Worm (Caenorhabditis elegans) whole organism, young adult: Measurements from ENCODE around the gene srd-32.
A peak's percentile ranks its signal among the peaks of the same experiment; 100 is the strongest.

Experiments used
- B0035.1 ChIP-seq: sonication (generic microtip); optimal IDR thresholded peaks from 2 replicates; lab custom pipeline; 2016; ENCODE audit warnings: missing genetic modification characterization, mild to moderate bottlenecking, missing compliant biosample characterization, missing genotype, missing genetic modification reagents
- B0261.1 ChIP-seq: sonication (generic microtip); optimal IDR thresholded peaks from 2 replicates; lab custom pipeline; 2016; ENCODE audit warnings: mild to moderate bottlenecking, missing genetic modification characterization, moderate library complexity, missing compliant biosample characterization
- F22D6.2 ChIP-seq: sonication (generic microtip); optimal IDR thresholded peaks from 2 replicates; lab custom pipeline; 2016; ENCODE audit warnings: mild to moderate bottlenecking, missing genetic modification characterization, missing compliant biosample characterization
- F33H1.4 ChIP-seq: fragments of 200-800 bp; sonication (Bioruptor generic); IDR thresholded peaks from 2 replicates; pipeline ENCODE4 v1.3.6; 2022; ENCODE audit warnings: missing genetic modification reagents, missing genetic modification characterization, missing compliant biosample characterization
- F39B2.1 ChIP-seq: fragments of 200-800 bp; sonication (Bioruptor generic); IDR thresholded peaks from 2 replicates; pipeline ENCODE4 v1.3.6; 2022; ENCODE audit warnings: missing genetic modification reagents, missing genetic modification characterization, missing compliant biosample characterization
- F49E8.2 ChIP-seq: sonication (generic microtip); optimal IDR thresholded peaks from 3 replicates; lab custom pipeline; 2017; ENCODE audit warnings: missing genetic modification characterization, mild to moderate bottlenecking, missing compliant biosample characterization, antibody characterized with exemption, moderate library complexity; ENCODE audit not compliant: insufficient read depth
- F55B11.4 ChIP-seq: sonication (generic microtip); optimal IDR thresholded peaks from 2 replicates; lab custom pipeline; 2016; ENCODE audit warnings: missing compliant biosample characterization, missing genetic modification characterization, borderline replicate concordance; ENCODE audit not compliant: insufficient read depth
- F57A8.1 ChIP-seq: fragments of 200-800 bp; sonication (Bioruptor generic); optimal IDR thresholded peaks from 2 replicates; lab custom pipeline; 2018; ENCODE audit warnings: mild to moderate bottlenecking, missing genetic modification characterization, moderate library complexity, missing compliant biosample characterization
- Y67H2A.10 ChIP-seq: fragments of 200-800 bp; sonication (Bioruptor generic); conservative IDR thresholded peaks from 2 replicates; pipeline ENCODE4 v1.3.6; 2022; ENCODE audit warnings: missing genetic modification reagents, missing genetic modification characterization, missing compliant biosample characterization
- aptf-3 ChIP-seq: fragments of 200-800 bp; sonication (Bioruptor generic); IDR thresholded peaks from 2 replicates; pipeline ENCODE4 v1.3.6; 2022; ENCODE audit warnings: missing genetic modification characterization, missing compliant biosample characterization
- atf-7 ChIP-seq: sonication (generic microtip); optimal IDR thresholded peaks from 2 replicates; lab custom pipeline; 2017; ENCODE audit warnings: mild to moderate bottlenecking, missing genetic modification characterization, missing compliant biosample characterization
- attf-6 ChIP-seq: fragments of 200-800 bp; sonication (Bioruptor generic); IDR thresholded peaks from 2 replicates; pipeline ENCODE4 v1.3.6; 2022; ENCODE audit warnings: missing genetic modification reagents, missing genetic modification characterization, missing compliant biosample characterization
- bed-1 ChIP-seq: fragments of 200-800 bp; sonication (Bioruptor generic); IDR thresholded peaks from 2 replicates; pipeline ENCODE4 v1.3.6; 2022; ENCODE audit warnings: missing genetic modification reagents, missing genetic modification characterization, missing compliant biosample characterization
- cebp-1 ChIP-seq, 2 experiments: fragments of 200-800 bp in 1 of 2; sonication (Bioruptor generic) in 1 of 2; sonication (generic microtip) in 1 of 2; IDR thresholded peaks in 1 of 2; optimal IDR thresholded peaks in 1 of 2; 2 replicates each; pipeline versions ENCODE4 v1.3.6 to Lab custom; 2017 to 2022; ENCODE audit warnings: missing compliant biosample characterization in 2 of 2, missing genetic modification characterization in 2 of 2, mild to moderate bottlenecking in 1 of 2, missing genetic modification reagents in 1 of 2, moderate library complexity in 1 of 2
- ceh-100 ChIP-seq: fragments of 200-800 bp; sonication (Bioruptor generic); IDR thresholded peaks from 2 replicates; pipeline ENCODE4 v1.3.6; 2022; ENCODE audit warnings: missing genetic modification reagents, missing genetic modification characterization, missing compliant biosample characterization
- ceh-79 ChIP-seq: sonication (generic microtip); optimal IDR thresholded peaks from 2 replicates; lab custom pipeline; 2017; ENCODE audit warnings: mild to moderate bottlenecking, missing genetic modification characterization, missing compliant biosample characterization
- chd-7 ChIP-seq: sonication (generic microtip); optimal IDR thresholded peaks from 2 replicates; lab custom pipeline; 2016; ENCODE audit warnings: mild to moderate bottlenecking, missing genetic modification characterization, moderate library complexity, missing compliant biosample characterization
- die-1 ChIP-seq: sonication (generic microtip); optimal IDR thresholded peaks from 2 replicates; lab custom pipeline; 2016; ENCODE audit warnings: missing genotype, mild to moderate bottlenecking, missing genetic modification characterization, missing compliant biosample characterization
- fkh-3 ChIP-seq: sonication (generic microtip); optimal IDR thresholded peaks from 2 replicates; lab custom pipeline; 2016; ENCODE audit warnings: mild to moderate bottlenecking, missing genetic modification characterization, missing compliant biosample characterization
- hlh-26 ChIP-seq: fragments of 200-800 bp; sonication (Bioruptor generic); conservative IDR thresholded peaks from 2 replicates; pipeline ENCODE4 v1.3.6; 2022; ENCODE audit warnings: missing genetic modification reagents, missing genetic modification characterization, missing compliant biosample characterization
- lag-1 ChIP-seq: fragments of 200-800 bp; sonication (Bioruptor generic); IDR thresholded peaks from 2 replicates; pipeline ENCODE4 v1.3.6; 2022; ENCODE audit warnings: missing genetic modification reagents, missing genetic modification characterization, missing compliant biosample characterization
- let-526 ChIP-seq: fragments of 200-800 bp; sonication (Bioruptor generic); IDR thresholded peaks from 2 replicates; pipeline ENCODE4 v1.3.6; 2022; ENCODE audit warnings: missing genetic modification reagents, missing genetic modification characterization, missing compliant biosample characterization
- lin-40 ChIP-seq: sonication (generic microtip); optimal IDR thresholded peaks from 2 replicates; lab custom pipeline; 2016; ENCODE audit warnings: missing genetic modification characterization, mild to moderate bottlenecking, missing compliant biosample characterization, missing genotype, missing genetic modification reagents
- lsy-27 ChIP-seq: sonication (generic microtip); optimal IDR thresholded peaks from 2 replicates; lab custom pipeline; 2017; ENCODE audit warnings: missing genetic modification characterization, mild to moderate bottlenecking, missing compliant biosample characterization, antibody characterized with exemption, missing genotype, borderline replicate concordance; ENCODE audit not compliant: insufficient read depth
- madf-10 ChIP-seq: sonication (generic microtip); optimal IDR thresholded peaks from 2 replicates; lab custom pipeline; 2016; ENCODE audit warnings: mild to moderate bottlenecking, missing genetic modification characterization, missing compliant biosample characterization
- madf-6 ChIP-seq: fragments of 200-800 bp; sonication (Bioruptor generic); IDR thresholded peaks from 2 replicates; pipeline ENCODE4 v1.3.6; 2022; ENCODE audit warnings: missing genetic modification reagents, missing genetic modification characterization, missing compliant biosample characterization
- mxl-1 ChIP-seq: sonication (generic microtip); optimal IDR thresholded peaks from 2 replicates; lab custom pipeline; 2016; ENCODE audit warnings: missing genetic modification characterization, missing compliant biosample characterization
- nhr-90 ChIP-seq: sonication (generic microtip); optimal IDR thresholded peaks from 2 replicates; lab custom pipeline; 2016; ENCODE audit warnings: missing genotype, mild to moderate bottlenecking, missing genetic modification characterization, missing compliant biosample characterization
- pbrm-1 ChIP-seq: fragments of 200-800 bp; sonication (Bioruptor generic); IDR thresholded peaks from 2 replicates; pipeline ENCODE4 v1.3.6; 2022; ENCODE audit warnings: missing genetic modification reagents, missing genetic modification characterization, missing compliant biosample characterization
- pha-4 ChIP-seq: fragments of 150-350 bp; sonication (generic microtip); optimal IDR thresholded peaks from 2 replicates; lab custom pipeline; 2014; ENCODE audit warnings: missing biosample characterization, missing genetic modification reagents, missing genetic modification characterization
- rpc-1 ChIP-seq, 2 experiments: fragments of 150-350 bp in 1 of 2; sonication (generic microtip) in 1 of 2; optimal IDR thresholded peaks; 2 replicates each; lab custom pipeline; 2014 to 2018; ENCODE audit warnings: missing biosample characterization in 1 of 2, missing genetic modification characterization in 1 of 2, missing genetic modification reagents in 1 of 2, missing genotype in 1 of 2
- snpc-1.3 ChIP-seq: sonication (generic microtip); optimal IDR thresholded peaks from 2 replicates; lab custom pipeline; 2017; ENCODE audit warnings: missing genetic modification characterization, mild to moderate bottlenecking, missing compliant biosample characterization, antibody characterized with exemption, moderate library complexity, missing genotype, missing genetic modification reagents; ENCODE audit not compliant: insufficient read depth
- sptf-2 ChIP-seq: fragments of 200-800 bp; sonication (Bioruptor generic); optimal IDR thresholded peaks from 2 replicates; lab custom pipeline; 2018; ENCODE audit warnings: mild to moderate bottlenecking, missing genetic modification characterization, missing compliant biosample characterization
- tbx-9 ChIP-seq: sonication (generic microtip); optimal IDR thresholded peaks from 2 replicates; lab custom pipeline; 2016; ENCODE audit warnings: borderline replicate concordance, missing genetic modification characterization, inconsistent platforms, missing compliant biosample characterization
- zfh-2 ChIP-seq: fragments of 200-800 bp; sonication (Bioruptor generic); conservative IDR thresholded peaks from 2 replicates; pipeline ENCODE4 v1.3.6; 2022; ENCODE audit warnings: missing genetic modification reagents, missing genetic modification characterization, missing compliant biosample characterization
- ztf-18 ChIP-seq: sonication (generic microtip); optimal IDR thresholded peaks from 2 replicates; lab custom pipeline; 2016; ENCODE audit warnings: missing genotype, mild to moderate bottlenecking, missing genetic modification characterization, missing compliant biosample characterization
- ztf-3 ChIP-seq: fragments of 200-800 bp; sonication (Bioruptor generic); optimal IDR thresholded peaks from 2 replicates; lab custom pipeline; 2018; ENCODE audit warnings: mild to moderate bottlenecking, missing genetic modification characterization, missing compliant biosample characterization

srd-32 gene

DNA sequence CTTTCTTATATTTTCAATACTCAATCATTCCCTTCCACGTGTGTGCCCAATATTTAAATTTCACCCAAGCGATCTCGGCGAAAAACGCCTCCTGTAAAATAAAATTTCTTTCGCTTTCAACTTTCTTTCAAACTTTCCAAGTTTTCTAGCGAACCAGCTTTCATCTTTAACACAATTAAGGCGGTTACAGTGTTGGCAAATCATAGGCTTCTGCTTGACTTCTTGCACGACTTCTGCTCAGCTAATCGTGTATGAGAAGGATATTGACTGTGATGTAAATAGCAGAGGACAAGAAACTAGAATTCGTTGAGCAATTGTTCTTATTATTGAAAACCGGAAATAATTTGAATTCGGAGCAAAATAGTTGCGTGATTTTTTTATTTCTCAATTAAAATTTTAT lies 25.8 kb downstream of the srd-32 start (continued):
- TF ChIP-seq fkh-3 (tag; lab: Kevin White, UChicago), result no peak
- TF ChIP-seq zfh-2 (GFP tag; lab: Robert Waterston, UW), result no peak
- TF ChIP-seq cebp-1 (GFP tag; IDR thresholded peaks at IDR 0.05; lab: Robert Waterston, UW), result no peak
- no peak for TF ChIP-seq cebp-1 (tag; optimal IDR thresholded peaks at IDR 0.05; lab: Kevin White, UChicago)
- TF ChIP-seq nhr-90 (tag; lab: Kevin White, UChicago), result no peak
- TF ChIP-seq madf-10 (tag; lab: Kevin White, UChicago), result no peak
- TF ChIP-seq snpc-1.3 (tag; lab: Kevin White, UChicago), result peak; percentile 45
- TF ChIP-seq let-526 (GFP tag; lab: Robert Waterston, UW), result no peak
- peak; percentile 84 for TF ChIP-seq madf-6 (GFP tag; lab: Robert Waterston, UW)
- TF ChIP-seq ztf-18, result no peak

- TF ChIP-seq pha-4 (tag; lab: Kevin White, UChicago) (no peak), tbx-9 (no peak), mxl-1 (tag; lab: Kevin White, UChicago) (no peak), die-1 (no peak), lsy-27 (no peak), chd-7 (tag; lab: Kevin White, UChicago) (no peak), F22D6.2 (no peak), atf-7 (tag; lab: Kevin White, UChicago) (no peak), hlh-26 (no peak), F33H1.4 (GFP tag; lab: Robert Waterston, UW) (no peak)
Observed at ce11 chrV:4894971-4895370, 29.5 kb downstream of the srd-32 start, which contains the start of gene ugt-11. TSS of gene ugt-11 (minus strand) at chrV:4895071.

DNA sequence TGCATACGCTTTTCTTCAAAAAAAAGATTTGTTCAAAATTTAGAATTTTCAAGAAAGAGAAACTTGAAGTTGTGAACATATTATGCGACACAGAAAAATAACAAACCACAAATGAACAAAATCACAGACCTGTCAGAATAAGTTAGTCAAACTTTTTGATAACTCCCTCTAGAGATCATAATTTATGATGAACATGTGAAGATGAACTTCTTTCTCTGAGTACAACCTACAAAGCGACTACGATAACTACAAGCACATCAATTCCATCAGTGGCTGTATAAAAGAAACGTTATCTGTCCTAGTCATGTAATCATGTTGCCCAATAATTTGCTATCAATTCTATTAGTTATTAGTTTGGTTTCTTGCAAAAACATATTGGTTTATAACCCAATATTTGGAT lies 30.3 kb downstream of the srd-32 start, which contains the start of gene ugt-9:
Gene ugt-9 (plus strand): TSS at position 305 of the 400 bp plus-strand sequence.
- no peak for TF ChIP-seq pbrm-1 (GFP tag; lab: Robert Waterston, UW)
- TF ChIP-seq B0035.1 (tag; lab: Kevin White, UChicago), result no peak
- TF ChIP-seq F49E8.2, result no peak
- TF ChIP-seq ceh-100 (GFP tag; lab: Robert Waterston, UW), result no peak
- no peak for TF ChIP-seq F39B2.1 (GFP tag; lab: Robert Waterston, UW)
- no peak for TF ChIP-seq attf-6 (GFP tag; lab: Robert Waterston, UW)
- no peak for TF ChIP-seq F57A8.1
- no peak for TF ChIP-seq let-526 (GFP tag; lab: Robert Waterston, UW)
- TF ChIP-seq lag-1 (GFP tag; lab: Robert Waterston, UW), result no peak
- TF ChIP-seq F55B11.4 (tag; lab: Kevin White, UChicago), result no peak
- no peak for TF ChIP-seq lin-40 (tag; lab: Kevin White, UChicago)
- no peak for TF ChIP-seq ceh-79
- TF ChIP-seq ztf-3, result no peak
- TF ChIP-seq sptf-2 (GFP tag; lab: Kevin White, UChicago), result no peak
- TF ChIP-seq bed-1 (GFP tag; lab: Robert Waterston, UW), result no peak
- no peak for TF ChIP-seq Y67H2A.10 (GFP tag; lab: Robert Waterston, UW)
- TF ChIP-seq B0261.1 (tag; lab: Kevin White, UChicago), result no peak
- TF ChIP-seq rpc-1 (optimal IDR thresholded peaks at IDR 0.05; lab: Kevin White, UChicago), result no peak
- no peak for TF ChIP-seq rpc-1 (tag; optimal IDR thresholded peaks at IDR 0.05; lab: Kevin White, UChicago)
- TF ChIP-seq aptf-3, result no peak
